Worm (Caenorhabditis elegans) whole organism, mixed stage, embryonic: ENCODE measurements around the gene dcaf-1.

Experiments used
- M03D4.4 ChIP-seq: sonication (generic microtip); optimal IDR thresholded peaks from 2 replicates; lab custom pipeline; 2017; ENCODE audit warnings: mild to moderate bottlenecking, missing genetic modification characterization, missing compliant biosample characterization
- bed-3 ChIP-seq: fragments of 200-800 bp; sonication (Bioruptor generic); optimal IDR thresholded peaks from 3 replicates; lab custom pipeline; 2018; ENCODE audit warnings: mild to moderate bottlenecking, missing genetic modification characterization, moderate library complexity, missing compliant biosample characterization
- blmp-1 ChIP-seq: fragments of 150-350 bp; optimal IDR thresholded peaks from 2 replicates; lab custom pipeline; 2014; ENCODE audit warnings: missing biosample characterization, missing genetic modification characterization
- ceh-39 ChIP-seq: fragments of 150-350 bp; optimal IDR thresholded peaks from 2 replicates; lab custom pipeline; 2014; ENCODE audit warnings: missing biosample characterization, missing genetic modification characterization
- ceh-43 ChIP-seq: fragments of 200-800 bp; sonication (Bioruptor generic); optimal IDR thresholded peaks from 2 replicates; lab custom pipeline; 2018; ENCODE audit warnings: mild to moderate bottlenecking, missing genetic modification characterization, moderate library complexity, missing compliant biosample characterization
- ceh-83 ChIP-seq: fragments of 200-800 bp; sonication (Bioruptor generic); optimal IDR thresholded peaks from 2 replicates; lab custom pipeline; 2018; ENCODE audit warnings: mild to moderate bottlenecking, missing genetic modification characterization, missing compliant biosample characterization
- ces-1 ChIP-seq: fragments of 150-350 bp; optimal IDR thresholded peaks from 2 replicates; lab custom pipeline; 2014; ENCODE audit warnings: missing biosample characterization, missing genetic modification reagents, missing genetic modification characterization
- cnd-1 ChIP-seq: fragments of 200-800 bp; sonication (Bioruptor generic); optimal IDR thresholded peaks from 2 replicates; lab custom pipeline; 2018; ENCODE audit warnings: mild to moderate bottlenecking, missing genetic modification characterization, missing compliant biosample characterization
- drap-1 ChIP-seq: fragments of 200-800 bp; sonication (Bioruptor generic); optimal IDR thresholded peaks from 3 replicates; lab custom pipeline; 2018; ENCODE audit warnings: mild to moderate bottlenecking, missing genetic modification characterization, missing compliant biosample characterization
- elt-1 ChIP-seq: sonication (generic microtip); optimal IDR thresholded peaks from 2 replicates; lab custom pipeline; 2017; ENCODE audit warnings: missing genetic modification characterization, mild to moderate bottlenecking, missing compliant biosample characterization, antibody characterized with exemption, moderate library complexity, borderline replicate concordance; ENCODE audit not compliant: insufficient read depth
- flh-1 ChIP-seq: fragments of 200-800 bp; sonication (Bioruptor generic); optimal IDR thresholded peaks from 2 replicates; lab custom pipeline; 2018; ENCODE audit warnings: mild to moderate bottlenecking, missing genetic modification characterization, moderate library complexity, missing compliant biosample characterization
- ham-2 ChIP-seq: fragments of 200-800 bp; sonication (Bioruptor generic); optimal IDR thresholded peaks from 2 replicates; lab custom pipeline; 2018; ENCODE audit warnings: mild to moderate bottlenecking, missing genetic modification characterization, missing compliant biosample characterization
- hlh-1 ChIP-seq: fragments of 150-350 bp; optimal IDR thresholded peaks from 2 replicates; lab custom pipeline; 2014; ENCODE audit warnings: missing biosample characterization, missing genetic modification reagents, missing genetic modification characterization
- lin-32 ChIP-seq: fragments of 200-800 bp; sonication (Bioruptor generic); optimal IDR thresholded peaks from 2 replicates; lab custom pipeline; 2018; ENCODE audit warnings: mild to moderate bottlenecking, missing genetic modification characterization, missing compliant biosample characterization
- lsy-2 ChIP-seq: fragments of 150-350 bp; optimal IDR thresholded peaks from 2 replicates; lab custom pipeline; 2014; ENCODE audit warnings: missing biosample characterization, missing genetic modification characterization
- mab-5 ChIP-seq: fragments of 150-350 bp; optimal IDR thresholded peaks from 2 replicates; lab custom pipeline; 2014; ENCODE audit warnings: missing biosample characterization, missing genetic modification characterization
- mep-1 ChIP-seq: fragments of 150-350 bp; optimal IDR thresholded peaks from 2 replicates; lab custom pipeline; 2017; ENCODE audit warnings: missing biosample characterization, missing genetic modification reagents, missing genetic modification characterization, inconsistent platforms
- mls-2 ChIP-seq: sonication (generic microtip); optimal IDR thresholded peaks from 2 replicates; lab custom pipeline; 2016; ENCODE audit warnings: mild to moderate bottlenecking, missing genetic modification characterization, moderate library complexity, missing compliant biosample characterization
- nhr-12 ChIP-seq: fragments of 150-350 bp; optimal IDR thresholded peaks from 2 replicates; lab custom pipeline; 2014; ENCODE audit warnings: missing biosample characterization, missing genetic modification characterization
- nhr-2 ChIP-seq: fragments of 150-350 bp; optimal IDR thresholded peaks from 2 replicates; lab custom pipeline; 2014; ENCODE audit warnings: missing biosample characterization, missing genetic modification characterization
- nhr-28 ChIP-seq: fragments of 150-350 bp; optimal IDR thresholded peaks from 2 replicates; lab custom pipeline; 2014; ENCODE audit warnings: missing biosample characterization, missing genetic modification characterization
- nhr-76 ChIP-seq: sonication (generic microtip); optimal IDR thresholded peaks from 2 replicates; lab custom pipeline; 2017; ENCODE audit warnings: missing biosample characterization, missing genetic modification characterization
- pha-4 ChIP-seq: fragments of 150-350 bp; optimal IDR thresholded peaks from 2 replicates; lab custom pipeline; 2018; ENCODE audit warnings: missing biosample characterization, missing genetic modification reagents, missing genetic modification characterization
- sem-2 ChIP-seq: fragments of 200-800 bp; sonication (Bioruptor generic); optimal IDR thresholded peaks from 2 replicates; lab custom pipeline; 2018; ENCODE audit warnings: mild to moderate bottlenecking, missing genetic modification characterization, missing compliant biosample characterization
- snpc-4 ChIP-seq: fragments of 150-350 bp; optimal IDR thresholded peaks from 2 replicates; lab custom pipeline; 2014; ENCODE audit warnings: missing biosample characterization, missing genetic modification characterization
- sptf-1 ChIP-seq: sonication (generic microtip); optimal IDR thresholded peaks from 2 replicates; lab custom pipeline; 2017; ENCODE audit warnings: mild to moderate bottlenecking, missing genetic modification characterization, moderate library complexity, missing compliant biosample characterization
- tbx-8 ChIP-seq: fragments of 200-800 bp; sonication (Bioruptor generic); optimal IDR thresholded peaks from 2 replicates; lab custom pipeline; 2018; ENCODE audit warnings: mild to moderate bottlenecking, missing genetic modification characterization, moderate library complexity, missing compliant biosample characterization
- unc-120 ChIP-seq: sonication (generic microtip); optimal IDR thresholded peaks from 2 replicates; lab custom pipeline; 2017; ENCODE audit warnings: missing genetic modification characterization, missing compliant biosample characterization; ENCODE audit not compliant: poor library complexity, severe bottlenecking
- unc-39 ChIP-seq: fragments of 150-350 bp; optimal IDR thresholded peaks from 2 replicates; lab custom pipeline; 2014; ENCODE audit warnings: missing biosample characterization, missing genetic modification characterization
- unc-62 ChIP-seq: fragments of 150-350 bp; optimal IDR thresholded peaks from 2 replicates; lab custom pipeline; 2014; ENCODE audit warnings: missing biosample characterization, missing genetic modification reagents, missing genetic modification characterization
- zip-8 ChIP-seq: fragments of 150-350 bp; optimal IDR thresholded peaks from 2 replicates; lab custom pipeline; 2014; ENCODE audit warnings: missing biosample characterization, missing genetic modification characterization
- ztf-11 ChIP-seq: fragments of 150-350 bp; optimal IDR thresholded peaks from 2 replicates; lab custom pipeline; 2014; ENCODE audit warnings: missing biosample characterization, missing genetic modification characterization

dcaf-1 gene

DNA sequence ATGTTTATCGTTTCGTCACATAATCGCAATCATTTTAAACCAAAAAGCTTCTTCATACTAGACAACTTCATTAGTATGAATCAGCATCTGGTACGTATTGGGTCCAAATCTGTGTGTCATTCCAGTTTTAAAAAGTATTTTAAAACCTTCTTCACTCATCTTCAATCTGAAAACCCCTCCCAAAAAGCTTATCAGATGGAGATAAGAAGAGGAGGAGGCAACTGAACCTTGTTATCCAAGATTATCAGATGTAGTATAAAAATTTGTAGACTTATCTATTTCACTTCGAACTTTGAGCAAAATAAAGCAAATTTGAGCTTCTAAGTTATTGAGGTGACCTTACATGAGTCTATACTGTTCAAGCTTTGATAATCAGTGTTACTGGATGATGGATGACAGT is 3.4 kb upstream of the dcaf-1 start, which contains the start of gene nhr-38:
Gene nhr-38 (plus strand): TSS at position 301 of the 400 bp plus-strand sequence.
- TF ChIP-seq unc-62 (GFP tag; lab: Kevin White, UChicago): no peak
- no peak for TF ChIP-seq nhr-12 (tag; lab: Kevin White, UChicago)
- TF ChIP-seq mls-2 (tag; lab: Kevin White, UChicago): no peak
- TF ChIP-seq lsy-2: no peak
- no peak for TF ChIP-seq unc-39 (tag; lab: Kevin White, UChicago)
- no peak for TF ChIP-seq ztf-11 (tag; lab: Kevin White, UChicago)
- TF ChIP-seq ham-2 (GFP tag; lab: Kevin White, UChicago): no peak
- TF ChIP-seq lin-32 (GFP tag; lab: Kevin White, UChicago): no peak
- no peak for TF ChIP-seq nhr-28 (tag; lab: Kevin White, UChicago)
- no peak for TF ChIP-seq nhr-2 (tag; lab: Kevin White, UChicago)
- TF ChIP-seq sptf-1 (tag; lab: Kevin White, UChicago): no peak
- TF ChIP-seq ces-1 (GFP tag; lab: Kevin White, UChicago): no peak
- no peak for TF ChIP-seq elt-1 (tag; lab: Kevin White, UChicago)
- no peak for TF ChIP-seq M03D4.4 (tag; lab: Kevin White, UChicago)
- no peak for TF ChIP-seq blmp-1

DNA sequence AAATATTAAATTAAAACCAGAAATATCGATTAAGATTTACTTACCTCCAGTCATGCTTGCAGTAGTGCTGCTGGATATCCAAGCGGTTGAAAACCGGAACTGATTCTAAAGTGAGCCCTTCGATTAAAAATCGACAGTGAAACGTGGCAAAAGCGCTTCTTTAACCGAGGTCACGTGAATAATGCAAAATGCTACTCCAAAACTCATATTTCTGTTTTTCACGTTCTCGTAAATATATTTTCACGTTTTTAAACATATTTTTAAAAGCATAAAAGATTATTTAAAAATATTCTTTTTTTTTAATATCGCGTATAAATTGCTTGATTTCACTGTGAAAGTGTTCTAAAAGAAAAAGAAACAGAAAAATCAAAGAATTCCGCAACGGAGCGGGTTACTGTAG is 2.7 kb upstream of the dcaf-1 start, which contains the start of gene ant-1.3:
Gene ant-1.3 (minus strand): TSS at position 101 of the 400 bp plus-strand sequence.
- TF ChIP-seq hlh-1 (tag; lab: Kevin White, UChicago) (no peak), ceh-83 (GFP tag; lab: Kevin White, UChicago) (no peak), pha-4 (no peak), nhr-28 (tag; lab: Kevin White, UChicago) (no peak), tbx-8 (no peak), lsy-2 (no peak), unc-120 (tag; lab: Kevin White, UChicago) (no peak)

DNA sequence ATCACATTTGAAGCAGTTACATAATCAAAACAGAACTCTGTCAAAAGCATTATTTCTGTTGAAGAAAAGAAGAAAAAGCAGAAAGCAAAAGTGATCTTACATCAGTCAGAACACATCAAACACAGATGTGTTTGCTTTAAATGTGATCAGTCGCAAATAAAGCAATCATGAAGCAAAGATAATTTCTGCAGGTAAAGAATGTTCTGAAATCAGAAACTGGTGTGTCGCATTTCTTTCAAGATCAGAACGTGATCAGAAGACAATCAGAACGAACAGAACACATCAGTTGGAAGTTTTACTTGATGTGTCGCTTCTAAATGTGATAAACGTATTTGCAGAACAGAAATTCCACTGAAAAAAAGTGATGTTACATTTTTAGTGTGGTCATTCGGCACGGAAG is 7.5 kb downstream of the dcaf-1 start:
- TF ChIP-seq ham-2 (GFP tag; lab: Kevin White, UChicago) (no peak), snpc-4 (tag; lab: Kevin White, UChicago) (no peak), unc-120 (tag; lab: Kevin White, UChicago) (no peak), nhr-76 (tag; lab: Kevin White, UChicago) (no peak), bed-3 (GFP tag; lab: Kevin White, UChicago) (no peak), cnd-1 (tag; lab: Kevin White, UChicago) (no peak), M03D4.4 (tag; lab: Kevin White, UChicago) (no peak)

DNA sequence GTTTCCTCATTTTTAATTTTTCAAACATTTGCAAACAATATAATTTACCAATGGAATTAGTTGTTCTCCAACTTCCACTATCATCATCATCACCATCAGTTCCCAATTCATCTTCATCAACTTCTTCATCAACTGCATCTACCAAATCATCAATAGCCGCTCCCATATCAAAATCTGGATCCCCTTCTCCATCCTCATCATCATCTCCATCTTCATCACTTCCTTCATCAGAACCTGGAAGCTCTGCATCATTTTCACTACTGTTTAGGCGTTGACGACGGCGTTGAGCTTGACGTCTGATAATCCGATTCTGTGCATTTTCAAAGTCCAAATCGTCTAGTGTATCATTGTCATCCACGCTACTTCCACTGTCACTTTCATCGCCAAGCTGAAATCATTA is 8.7 kb downstream of the dcaf-1 start:
- no peak for TF ChIP-seq tbx-8
- no peak for TF ChIP-seq nhr-12 (tag; lab: Kevin White, UChicago)
- no peak for TF ChIP-seq zip-8 (tag; lab: Kevin White, UChicago)
- TF ChIP-seq mab-5: no peak
- TF ChIP-seq mep-1 (tag; lab: Kevin White, UChicago): no peak

DNA sequence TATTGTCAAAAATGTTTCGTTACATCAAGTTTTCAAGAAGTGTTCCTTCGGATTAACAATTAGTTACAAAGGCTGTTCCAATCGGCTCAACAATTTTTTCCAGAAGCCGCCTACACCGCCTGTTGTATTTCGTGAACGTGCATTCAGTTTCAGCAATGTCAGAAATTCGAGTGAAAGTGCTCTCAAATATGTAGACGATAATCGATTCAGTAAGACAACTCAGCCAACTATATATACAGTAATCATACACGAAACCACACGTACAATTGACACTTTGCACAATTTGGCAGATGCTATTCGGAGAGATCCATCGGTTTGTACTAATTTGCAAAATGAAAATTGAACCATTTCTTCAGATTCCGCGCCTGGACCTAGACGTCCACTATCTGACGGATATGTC is 10.0 kb downstream of the dcaf-1 start:
- no peak for TF ChIP-seq lin-32 (GFP tag; lab: Kevin White, UChicago)
- TF ChIP-seq M03D4.4 (tag; lab: Kevin White, UChicago): no peak
- no peak for TF ChIP-seq nhr-76 (tag; lab: Kevin White, UChicago)
- no peak for TF ChIP-seq ceh-43 (GFP tag; lab: Kevin White, UChicago)
- TF ChIP-seq ceh-39: no peak
- TF ChIP-seq sem-2 (GFP tag; lab: Kevin White, UChicago): no peak
- TF ChIP-seq ceh-83 (GFP tag; lab: Kevin White, UChicago): no peak
- no peak for TF ChIP-seq nhr-28 (tag; lab: Kevin White, UChicago)
- TF ChIP-seq ztf-11 (tag; lab: Kevin White, UChicago): no peak
- no peak for TF ChIP-seq bed-3 (GFP tag; lab: Kevin White, UChicago)
- no peak for TF ChIP-seq ham-2 (GFP tag; lab: Kevin White, UChicago)
- TF ChIP-seq unc-62 (GFP tag; lab: Kevin White, UChicago): no peak
- no peak for TF ChIP-seq lsy-2
- no peak for TF ChIP-seq zip-8 (tag; lab: Kevin White, UChicago)
- TF ChIP-seq hlh-1 (tag; lab: Kevin White, UChicago): no peak
- no peak for TF ChIP-seq drap-1 (GFP tag; lab: Kevin White, UChicago)
- TF ChIP-seq flh-1 (GFP tag; lab: Kevin White, UChicago): no peak
- no peak for TF ChIP-seq ces-1 (GFP tag; lab: Kevin White, UChicago)
